Worm (Caenorhabditis elegans) whole organism, L1 larva: ENCODE data around the gene srh-218.

ENCODE experiments used
- egl-27 ChIP-seq, 2 experiments: fragments of 150-350 bp in 1 of 2; sonication (generic microtip); optimal IDR thresholded peaks; 3 replicates each; lab custom pipeline; 2017 to 2018; ENCODE audit warnings: missing biosample characterization in 2 of 2, missing genetic modification characterization in 2 of 2, missing genetic modification reagents in 2 of 2
- fkh-10 ChIP-seq: sonication (generic microtip); optimal IDR thresholded peaks from 2 replicates; lab custom pipeline; 2017; ENCODE audit warnings: missing biosample characterization, missing genetic modification reagents, missing genetic modification characterization
- sup-37 ChIP-seq: fragments of 200-800 bp; sonication (Bioruptor generic); optimal IDR thresholded peaks from 2 replicates; lab custom pipeline; 2018; ENCODE audit warnings: mild to moderate bottlenecking, missing genetic modification characterization, missing compliant biosample characterization
- ztf-11 ChIP-seq, 2 experiments: sonication (generic microtip); optimal IDR thresholded peaks; 2 replicates each; lab custom pipeline; 2016 to 2017; ENCODE audit warnings: missing genetic modification characterization in 2 of 2, missing biosample characterization in 1 of 2, missing compliant biosample characterization in 1 of 2
- ztf-4 ChIP-seq: fragments of 150-350 bp; optimal IDR thresholded peaks from 2 replicates; lab custom pipeline; 2014; ENCODE audit warnings: missing biosample characterization, missing genetic modification characterization

DNA sequence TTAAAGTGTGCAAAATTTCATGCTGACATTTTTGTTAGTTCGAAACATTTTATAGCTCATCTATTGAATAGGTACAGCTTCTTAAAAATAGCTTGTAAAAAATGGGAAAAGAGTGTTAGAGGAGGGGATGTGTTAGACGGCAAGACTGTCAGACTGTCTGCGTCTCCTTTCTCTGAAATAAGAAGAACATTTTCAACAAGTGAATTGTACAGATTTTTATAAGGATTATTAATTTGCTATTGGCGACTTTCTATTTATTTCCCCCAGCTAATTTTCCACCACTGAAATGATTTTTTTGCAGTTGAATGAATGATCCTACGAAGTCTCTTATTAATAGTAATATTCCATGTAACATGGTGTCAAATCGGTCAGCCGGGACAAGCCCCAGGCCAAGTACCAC lies 4.7 kb downstream of the srh-218 start, which contains the start of gene C06B8.7:
- TF ChIP-seq ztf-4, result no peak
- no peak for TF ChIP-seq fkh-10 (GFP tag; lab: Kevin White, UChicago)
- TF ChIP-seq ztf-11 (tag; optimal IDR thresholded peaks at IDR 0.05; lab: Kevin White, UChicago), result no peak
- TF ChIP-seq egl-27 (tag; optimal IDR thresholded peaks at IDR 0.05; lab: Kevin White, UChicago), result no peak
- no peak for TF ChIP-seq sup-37 (GFP tag; lab: Kevin White, UChicago)
